Fruit fly (Drosophila melanogaster): ENCODE results near the gene Anp.
A peak's percentile ranks its signal among the peaks of the same experiment; 100 is the strongest.

The Anp gene

DNA sequence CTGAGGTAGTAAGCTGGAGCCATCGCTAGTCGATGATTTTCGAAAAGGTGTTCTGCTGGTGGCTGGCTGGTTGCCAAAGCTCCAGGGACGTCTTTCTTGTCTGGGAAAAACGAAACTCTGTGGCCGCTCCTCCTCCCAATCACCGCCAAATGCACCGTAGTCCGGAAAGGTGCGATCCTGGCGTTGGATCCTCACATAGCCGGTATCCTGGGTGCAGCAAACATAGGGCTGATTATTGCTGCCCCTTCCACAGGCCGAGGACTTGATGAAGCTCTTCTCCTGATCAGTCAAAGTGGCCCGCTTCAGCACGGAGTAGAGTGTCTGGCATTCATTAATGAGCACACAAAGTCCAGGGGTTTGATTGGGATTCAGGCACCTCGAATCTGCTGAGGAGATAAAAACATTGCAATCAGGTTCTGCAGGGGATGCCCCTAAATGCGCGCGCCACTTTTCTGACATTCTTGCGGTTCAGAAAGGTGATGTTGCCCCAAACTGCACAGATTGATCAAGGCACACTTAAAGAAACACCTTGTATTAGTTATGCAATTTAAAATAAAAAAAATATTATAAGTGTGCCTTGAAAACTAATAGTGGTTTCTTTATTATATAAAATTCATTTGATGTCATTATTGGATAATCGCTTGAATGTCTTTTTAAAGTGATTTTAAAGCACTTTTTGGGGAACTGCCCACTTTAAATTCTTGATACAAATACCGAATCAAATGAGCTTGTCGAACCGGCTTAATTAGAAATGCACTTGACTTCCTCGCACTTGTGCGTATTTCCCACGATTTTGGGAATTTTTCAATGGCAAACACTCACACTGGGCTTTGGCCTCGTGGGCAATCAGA, 36.2 kb downstream of the Anp start:
- no peak for TF ChIP-seq pad (GFP tag; optimal IDR thresholded peaks at IDR 0.05)
- peak; percentile 53 for TF ChIP-seq kay (GFP tag; ENCODE audit: borderline replicate concordance)

dm6 chr3R:30246603-30247002, 36.9 kb downstream of the Anp start, which contains the start of gene CG9733:
Gene CG9733, minus strand, starts transcription at chr3R:30246703.
- no peak for TF ChIP-seq Crg-1 (GFP tag; optimal IDR thresholded peaks at IDR 0.05)
- no peak for TF ChIP-seq CG11617 (GFP tag; optimal IDR thresholded peaks at IDR 0.05)
- TF ChIP-seq bab1 (GFP tag; optimal IDR thresholded peaks at IDR 0.05), result no peak
- TF ChIP-seq pad (GFP tag; optimal IDR thresholded peaks at IDR 0.05), result no peak
- TF ChIP-seq Hr96 (GFP tag; optimal IDR thresholded peaks at IDR 0.05), result no peak
- TF ChIP-seq CG14711 (tag; optimal IDR thresholded peaks at IDR 0.05), result no peak
- TF ChIP-seq Clk (GFP tag; optimal IDR thresholded peaks at IDR 0.05), result no peak
- TF ChIP-seq Mnt (GFP tag; optimal IDR thresholded peaks at IDR 0.05), result no peak
- TF ChIP-seq CG33017 (tag; optimal IDR thresholded peaks at IDR 0.05), result no peak
- no peak for TF ChIP-seq CG5204 (GFP tag; optimal IDR thresholded peaks at IDR 0.05)
- TF ChIP-seq CG1620 (GFP tag; optimal IDR thresholded peaks at IDR 0.05), result no peak
- no peak for TF ChIP-seq CG7101 (tag; optimal IDR thresholded peaks at IDR 0.05)
- TF ChIP-seq toe (GFP tag; optimal IDR thresholded peaks at IDR 0.05), result no peak

DNA sequence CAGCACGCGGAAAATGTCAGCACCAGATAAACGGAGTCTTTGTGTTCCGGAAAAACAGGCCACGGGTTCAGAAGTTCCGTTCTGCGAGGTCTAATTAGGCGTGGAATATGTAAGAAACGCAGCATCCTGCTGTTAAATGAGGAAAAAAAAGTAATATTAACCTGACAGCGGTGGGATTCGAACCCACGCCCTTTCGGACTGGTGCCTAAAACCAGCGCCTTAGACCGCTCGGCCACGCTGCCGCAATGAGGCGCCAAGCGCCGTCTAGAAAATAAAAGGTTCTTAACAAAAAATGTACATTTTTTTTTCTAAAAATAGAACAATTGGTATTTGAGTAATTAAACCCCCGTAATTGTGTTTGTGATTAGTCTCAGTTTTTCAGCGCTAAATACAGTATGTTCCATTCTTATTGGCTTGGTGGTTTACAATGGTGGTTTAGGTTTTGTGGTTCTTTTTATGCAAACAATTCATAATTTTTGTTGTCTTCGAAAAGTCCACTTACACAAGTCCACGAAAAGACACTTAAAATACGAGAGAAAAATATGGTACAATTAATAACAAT, 38.1 kb downstream of the Anp start:
- TF ChIP-seq CG14711 (tag; optimal IDR thresholded peaks at IDR 0.05) (peak; percentile 43), CG5204 (GFP tag; optimal IDR thresholded peaks at IDR 0.05) (no peak), pad (GFP tag; optimal IDR thresholded peaks at IDR 0.05) (no peak), CG11617 (GFP tag; optimal IDR thresholded peaks at IDR 0.05) (no peak), CG7101 (tag; optimal IDR thresholded peaks at IDR 0.05) (no peak), CG12768 (GFP tag; optimal IDR thresholded peaks at IDR 0.05) (peak; percentile 48)

DNA sequence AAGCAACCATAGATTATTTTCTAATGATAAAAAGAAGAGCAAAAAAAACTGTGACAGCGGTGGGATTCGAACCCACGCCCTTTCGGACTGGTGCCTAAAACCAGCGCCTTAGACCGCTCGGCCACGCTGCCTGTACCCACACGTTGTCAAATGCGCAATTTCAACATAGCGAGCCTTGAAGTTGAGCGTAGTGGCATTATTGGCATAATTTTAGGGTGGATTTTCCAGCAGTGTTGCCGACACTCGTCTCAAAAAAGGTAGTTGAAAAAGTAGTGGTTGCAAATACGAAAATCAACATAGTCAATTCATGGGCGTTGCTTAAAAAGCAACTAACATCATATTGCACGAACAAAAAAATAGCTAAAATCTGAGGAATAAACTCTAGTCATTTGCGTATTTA, 38.8 kb downstream of the Anp start:
- TF ChIP-seq bab1 (GFP tag; optimal IDR thresholded peaks at IDR 0.05), result peak; percentile 32
- TF ChIP-seq CG33017 (tag; optimal IDR thresholded peaks at IDR 0.05), result no peak
- no peak for TF ChIP-seq Crg-1 (GFP tag; optimal IDR thresholded peaks at IDR 0.05)
- no peak for TF ChIP-seq cnc (optimal IDR thresholded peaks at IDR 0.05)
- no peak for TF ChIP-seq toe (GFP tag; optimal IDR thresholded peaks at IDR 0.05)
- TF ChIP-seq ovo (GFP tag; optimal IDR thresholded peaks at IDR 0.05), result no peak
- no peak for TF ChIP-seq CG1620 (GFP tag; optimal IDR thresholded peaks at IDR 0.05)
- TF ChIP-seq CG7045 (GFP tag; optimal IDR thresholded peaks at IDR 0.05), result no peak

dm6 chr3R:30249283-30249682, 39.5 kb downstream of the Anp start, which contains the start of gene CG34299:
Gene CG34299, plus strand, starts transcription at chr3R:30249583.
- TF ChIP-seq toe (GFP tag; optimal IDR thresholded peaks at IDR 0.05), result no peak
- TF ChIP-seq CG5204 (GFP tag; optimal IDR thresholded peaks at IDR 0.05), result no peak
- no peak for TF ChIP-seq CG12768 (GFP tag; optimal IDR thresholded peaks at IDR 0.05)
- no peak for TF ChIP-seq tj (GFP tag; optimal IDR thresholded peaks at IDR 0.05)
- TF ChIP-seq kay (GFP tag; ENCODE audit: borderline replicate concordance), result no peak
- TF ChIP-seq CG33017 (tag; optimal IDR thresholded peaks at IDR 0.05), result no peak

dm6 chr3R:30250496-30250978, 40.8 kb downstream of the Anp start, which contains the start of gene CG9682:
Gene CG9682, plus strand, starts transcription at chr3R:30250928.
- TF ChIP-seq kay (GFP tag; ENCODE audit: borderline replicate concordance) (no peak), Hr96 (GFP tag; optimal IDR thresholded peaks at IDR 0.05) (no peak), cnc (optimal IDR thresholded peaks at IDR 0.05) (no peak), CG1620 (GFP tag; optimal IDR thresholded peaks at IDR 0.05) (no peak), Crg-1 (GFP tag; optimal IDR thresholded peaks at IDR 0.05) (no peak), CG14711 (tag; optimal IDR thresholded peaks at IDR 0.05) (no peak), CG12768 (GFP tag; optimal IDR thresholded peaks at IDR 0.05) (no peak), CG5204 (GFP tag; optimal IDR thresholded peaks at IDR 0.05) (no peak), tj (GFP tag; optimal IDR thresholded peaks at IDR 0.05) (no peak), Clk (GFP tag; optimal IDR thresholded peaks at IDR 0.05) (no peak), CG7045 (GFP tag; optimal IDR thresholded peaks at IDR 0.05) (no peak), Mnt (GFP tag; optimal IDR thresholded peaks at IDR 0.05) (no peak), ovo (GFP tag; optimal IDR thresholded peaks at IDR 0.05) (no peak), cic (GFP tag; optimal IDR thresholded peaks at IDR 0.05) (no peak), pad (GFP tag; optimal IDR thresholded peaks at IDR 0.05) (no peak), bab1 (GFP tag; optimal IDR thresholded peaks at IDR 0.05) (no peak), CG11617 (GFP tag; optimal IDR thresholded peaks at IDR 0.05) (no peak), CG7101 (tag; optimal IDR thresholded peaks at IDR 0.05) (no peak), CG33017 (tag; optimal IDR thresholded peaks at IDR 0.05) (no peak), toe (GFP tag; optimal IDR thresholded peaks at IDR 0.05) (no peak)

DNA sequence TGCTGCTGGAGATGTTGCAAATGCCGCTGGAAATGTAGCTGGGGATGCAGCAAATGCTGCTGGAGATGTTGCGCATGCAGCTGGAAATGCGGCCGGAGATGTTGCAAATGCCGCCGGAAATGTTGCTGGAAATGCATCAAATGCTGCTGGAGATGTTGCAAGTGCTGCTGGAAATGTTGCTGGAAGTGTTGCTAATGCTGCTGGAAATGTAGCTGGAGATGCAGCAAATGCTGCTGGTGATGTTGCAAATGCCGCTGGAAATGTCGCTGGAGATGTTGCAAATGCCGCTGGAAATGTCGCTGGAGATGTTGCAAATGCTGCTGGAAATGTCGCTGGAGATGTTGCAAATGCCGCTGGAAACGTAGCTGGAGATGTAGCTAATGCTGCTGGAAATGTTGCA, 42.6 kb downstream of the Anp start:
- no peak for TF ChIP-seq toe (GFP tag; optimal IDR thresholded peaks at IDR 0.05)
- no peak for TF ChIP-seq CG14711 (tag; optimal IDR thresholded peaks at IDR 0.05)
- no peak for TF ChIP-seq pad (GFP tag; optimal IDR thresholded peaks at IDR 0.05)
- TF ChIP-seq kay (GFP tag; ENCODE audit: borderline replicate concordance), result no peak
- no peak for TF ChIP-seq CG12768 (GFP tag; optimal IDR thresholded peaks at IDR 0.05)
- no peak for TF ChIP-seq cic (GFP tag; optimal IDR thresholded peaks at IDR 0.05)
- TF ChIP-seq CG33017 (tag; optimal IDR thresholded peaks at IDR 0.05), result no peak
- TF ChIP-seq CG11617 (GFP tag; optimal IDR thresholded peaks at IDR 0.05), result no peak
- TF ChIP-seq bab1 (GFP tag; optimal IDR thresholded peaks at IDR 0.05), result no peak
- TF ChIP-seq cnc (optimal IDR thresholded peaks at IDR 0.05), result no peak
- TF ChIP-seq CG7045 (GFP tag; optimal IDR thresholded peaks at IDR 0.05), result no peak
- TF ChIP-seq CG1620 (GFP tag; optimal IDR thresholded peaks at IDR 0.05), result no peak
- no peak for TF ChIP-seq CG5204 (GFP tag; optimal IDR thresholded peaks at IDR 0.05)
- TF ChIP-seq Crg-1 (GFP tag; optimal IDR thresholded peaks at IDR 0.05), result no peak
- TF ChIP-seq Mnt (GFP tag; optimal IDR thresholded peaks at IDR 0.05), result no peak
- TF ChIP-seq CG7101 (tag; optimal IDR thresholded peaks at IDR 0.05), result no peak
- no peak for TF ChIP-seq ovo (GFP tag; optimal IDR thresholded peaks at IDR 0.05)
- no peak for TF ChIP-seq Hr96 (GFP tag; optimal IDR thresholded peaks at IDR 0.05)
